Worm (Caenorhabditis elegans): ENCODE measurements around the gene K10D6.4.

DNA sequence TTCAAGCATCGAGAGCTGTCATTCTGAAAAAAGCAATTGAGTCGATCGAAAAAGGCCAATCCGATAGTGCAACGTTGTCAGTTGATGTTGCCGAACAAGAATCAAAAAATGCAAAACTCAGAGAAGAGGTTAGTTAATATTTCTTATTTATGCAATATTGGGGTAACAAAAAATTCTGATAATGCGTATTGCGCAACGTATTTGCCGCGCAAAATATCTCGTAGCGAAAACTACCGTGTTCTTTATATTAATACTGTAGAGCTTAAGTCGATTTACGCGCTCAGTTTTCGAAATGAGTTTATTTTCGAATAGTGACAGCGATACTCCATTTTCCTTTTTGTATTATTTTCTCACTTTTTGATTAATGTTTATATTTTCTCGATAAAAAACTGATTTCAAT is 43.3 kb downstream of the K10D6.4 start:
- TF ChIP-seq blmp-1 (tag; optimal IDR thresholded peaks at IDR 0.05) (no peak), snpc-4 (tag; optimal IDR thresholded peaks at IDR 0.05) (no peak), nhr-237 (tag; optimal IDR thresholded peaks at IDR 0.05) (no peak), nhr-12 (tag; optimal IDR thresholded peaks at IDR 0.05) (no peak), unc-120 (tag; optimal IDR thresholded peaks at IDR 0.05; ENCODE audit: poor library complexity, severe bottlenecking) (no peak), unc-39 (tag; optimal IDR thresholded peaks at IDR 0.05) (no peak), ztf-11 (tag; optimal IDR thresholded peaks at IDR 0.05) (no peak)

Measured in whole organism, mixed stage, embryonic.